Fruit fly (Drosophila melanogaster) whole organism, prepupa: ENCODE measurements around the gene mew.
A peak's percentile ranks its signal among the peaks of the same experiment; 100 is the strongest.

Experiments
- Blimp-1 ChIP-seq: fragments of 200-800 bp; sonication (Bioruptor generic); optimal IDR thresholded peaks from 3 replicates; lab custom pipeline; 2017; ENCODE audit warnings: missing biosample characterization, missing genetic modification characterization, mild to moderate bottlenecking, moderate library complexity, missing genetic modification reagents
- CG10669 ChIP-seq: fragments of 200-800 bp; sonication (Bioruptor generic); optimal IDR thresholded peaks from 3 replicates; lab custom pipeline; 2018; ENCODE audit warnings: missing biosample characterization, mild to moderate bottlenecking, missing genetic modification characterization, moderate library complexity
- CG11294 ChIP-seq: fragments of 200-800 bp; sonication (Bioruptor generic); IDR thresholded peaks from 2 replicates; pipeline ENCODE4 v1.3.6; 2022; ENCODE audit warnings: missing biosample characterization, missing genetic modification characterization
- CG11762 ChIP-seq: fragments of 200-800 bp; sonication (Bioruptor generic); optimal IDR thresholded peaks from 3 replicates; lab custom pipeline; 2016; ENCODE audit warnings: missing biosample characterization, missing genetic modification characterization; ENCODE audit not compliant: insufficient read depth
- CG11902 ChIP-seq: fragments of 200-800 bp; sonication (Bioruptor generic); optimal IDR thresholded peaks from 3 replicates; lab custom pipeline; 2016; ENCODE audit warnings: missing biosample characterization, missing genetic modification characterization
- CG15336 ChIP-seq: fragments of 200-800 bp; sonication (Bioruptor generic); IDR thresholded peaks from 2 replicates; pipeline ENCODE4 v1.3.6; 2022; ENCODE audit warnings: missing biosample characterization, missing genetic modification characterization
- CG1621 ChIP-seq: fragments of 200-800 bp; sonication (Bioruptor generic); optimal IDR thresholded peaks from 3 replicates; lab custom pipeline; 2018; ENCODE audit warnings: missing biosample characterization, mild to moderate bottlenecking, missing genetic modification characterization
- CG16779 ChIP-seq: fragments of 200-800 bp; sonication (Bioruptor generic); optimal IDR thresholded peaks from 3 replicates; lab custom pipeline; 2017; ENCODE audit warnings: missing biosample characterization, mild to moderate bottlenecking, missing genetic modification characterization
- CG3032 ChIP-seq: fragments of 200-800 bp; optimal IDR thresholded peaks from 2 replicates; lab custom pipeline; 2019; ENCODE audit warnings: missing biosample characterization, mild to moderate bottlenecking, missing genetic modification characterization, moderate library complexity
- CG32006 ChIP-seq: fragments of 200-800 bp; sonication (Bioruptor generic); optimal IDR thresholded peaks from 3 replicates; lab custom pipeline; 2017; ENCODE audit warnings: missing biosample characterization, mild to moderate bottlenecking, missing genetic modification characterization
- CG34406 ChIP-seq: fragments of 200-800 bp; sonication (Bioruptor generic); optimal IDR thresholded peaks from 3 replicates; lab custom pipeline; 2016; ENCODE audit warnings: missing biosample characterization, missing genetic modification characterization
- CG6163 ChIP-seq: fragments of 200-800 bp; sonication (Bioruptor generic); IDR thresholded peaks from 3 replicates; pipeline ENCODE4 v1.3.6; 2022; ENCODE audit warnings: missing biosample characterization, missing genetic modification characterization
- CG6276 ChIP-seq: fragments of 200-800 bp; sonication (Bioruptor generic); optimal IDR thresholded peaks from 2 replicates; lab custom pipeline; 2017; ENCODE audit warnings: missing biosample characterization, mild to moderate bottlenecking, missing genetic modification characterization
- CG6792 ChIP-seq: fragments of 200-800 bp; sonication (Bioruptor generic); optimal IDR thresholded peaks from 3 replicates; lab custom pipeline; 2016; ENCODE audit warnings: missing biosample characterization, missing genetic modification characterization
- CG6808 ChIP-seq: fragments of 200-800 bp; sonication (Bioruptor generic); optimal IDR thresholded peaks from 3 replicates; lab custom pipeline; 2017; ENCODE audit warnings: missing biosample characterization, missing genetic modification characterization, mild to moderate bottlenecking, moderate library complexity, missing genetic modification reagents
- CG6854 ChIP-seq: fragments of 200-800 bp; sonication (Bioruptor generic); optimal IDR thresholded peaks from 2 replicates; lab custom pipeline; 2017; ENCODE audit warnings: missing biosample characterization, mild to moderate bottlenecking, missing genetic modification characterization
- CG7368 ChIP-seq: fragments of 200-800 bp; sonication (Bioruptor generic); optimal IDR thresholded peaks from 3 replicates; lab custom pipeline; 2016; ENCODE audit warnings: missing biosample characterization, missing genetic modification characterization
- CG8119 ChIP-seq: fragments of 200-800 bp; sonication (Bioruptor generic); IDR thresholded peaks from 3 replicates; pipeline ENCODE4 v1.3.6; 2022; ENCODE audit warnings: missing biosample characterization, missing genetic modification characterization
- CG8319 ChIP-seq: fragments of 200-800 bp; sonication (Bioruptor generic); optimal IDR thresholded peaks from 3 replicates; lab custom pipeline; 2016; ENCODE audit warnings: missing biosample characterization, missing genetic modification characterization
- CG8632 ChIP-seq: fragments of 200-800 bp; sonication (Bioruptor generic); optimal IDR thresholded peaks from 3 replicates; lab custom pipeline; 2016; ENCODE audit warnings: missing biosample characterization, missing genetic modification characterization
- CG9139 ChIP-seq: fragments of 200-800 bp; sonication (Bioruptor generic); optimal IDR thresholded peaks from 3 replicates; lab custom pipeline; 2017; ENCODE audit warnings: missing biosample characterization, mild to moderate bottlenecking, missing genetic modification characterization
- Eip78C ChIP-seq: fragments of 200-800 bp; sonication (Bioruptor generic); peaks from one replicate; lab custom pipeline; 2016; ENCODE audit warnings: missing biosample characterization, missing genetic modification characterization
- Eip93F ChIP-seq: fragments of 200-800 bp; sonication (Bioruptor generic); optimal IDR thresholded peaks from 2 replicates; lab custom pipeline; 2016; ENCODE audit warnings: missing biosample characterization, mild to moderate bottlenecking, missing genetic modification characterization
- Ets21C ChIP-seq: fragments of 200-800 bp; sonication (Bioruptor generic); optimal IDR thresholded peaks from 3 replicates; lab custom pipeline; 2016; ENCODE audit warnings: missing biosample characterization, missing genetic modification characterization
- Ets96B ChIP-seq: fragments of 200-800 bp; optimal IDR thresholded peaks from 2 replicates; lab custom pipeline; 2019; ENCODE audit warnings: missing biosample characterization, mild to moderate bottlenecking, missing genetic modification characterization, moderate library complexity
- Gug ChIP-seq: fragments of 200-800 bp; sonication (Bioruptor generic); IDR thresholded peaks from 2 replicates; pipeline ENCODE4 v1.3.6; 2022; ENCODE audit warnings: missing biosample characterization, missing genetic modification characterization
- Hr38 ChIP-seq: sonication (Bioruptor generic); optimal IDR thresholded peaks from 2 replicates; lab custom pipeline; 2016; ENCODE audit warnings: missing biosample characterization, missing genetic modification characterization
- Hr39 ChIP-seq: fragments of 200-800 bp; sonication (Bioruptor generic); optimal IDR thresholded peaks from 2 replicates; lab custom pipeline; 2016; ENCODE audit warnings: missing biosample characterization, missing genetic modification characterization
- Hr4 ChIP-seq: fragments of 200-800 bp; sonication (Bioruptor generic); optimal IDR thresholded peaks from 3 replicates; lab custom pipeline; 2016; ENCODE audit warnings: missing biosample characterization, missing genetic modification characterization
- Lpt ChIP-seq: fragments of 200-800 bp; sonication (Bioruptor generic); optimal IDR thresholded peaks from 3 replicates; lab custom pipeline; 2016; ENCODE audit warnings: missing biosample characterization, missing genetic modification characterization
- Met ChIP-seq: fragments of 200-800 bp; sonication (Bioruptor generic); optimal IDR thresholded peaks from 3 replicates; lab custom pipeline; 2016; ENCODE audit warnings: missing biosample characterization, missing genetic modification characterization
- OdsH ChIP-seq: fragments of 200-800 bp; sonication (Bioruptor generic); optimal IDR thresholded peaks from 3 replicates; lab custom pipeline; 2016; ENCODE audit warnings: missing biosample characterization, missing genetic modification characterization
- Smox ChIP-seq: fragments of 200-800 bp; sonication (Bioruptor generic); optimal IDR thresholded peaks from 3 replicates; lab custom pipeline; 2016; ENCODE audit warnings: missing biosample characterization, missing genetic modification characterization
- Sox14 ChIP-seq: fragments of 200-800 bp; sonication (Bioruptor generic); optimal IDR thresholded peaks from 3 replicates; lab custom pipeline; 2016; ENCODE audit warnings: missing biosample characterization, missing genetic modification characterization
- achi ChIP-seq: fragments of 200-800 bp; sonication (Bioruptor generic); optimal IDR thresholded peaks from 3 replicates; lab custom pipeline; 2016; ENCODE audit warnings: missing biosample characterization, missing genetic modification characterization
- acj6 ChIP-seq: fragments of 200-800 bp; sonication (Bioruptor generic); optimal IDR thresholded peaks from 3 replicates; lab custom pipeline; 2016; ENCODE audit warnings: missing biosample characterization, missing genetic modification characterization
- cyc ChIP-seq: fragments of 200-800 bp; sonication (Bioruptor generic); optimal IDR thresholded peaks from 3 replicates; lab custom pipeline; 2016; ENCODE audit warnings: missing biosample characterization, missing genetic modification characterization
- dac ChIP-seq: fragments of 200-800 bp; sonication (Bioruptor generic); optimal IDR thresholded peaks from 2 replicates; lab custom pipeline; 2017; ENCODE audit warnings: missing biosample characterization, mild to moderate bottlenecking, missing genetic modification characterization
- dsx ChIP-seq: fragments of 200-800 bp; optimal IDR thresholded peaks from 3 replicates; lab custom pipeline; 2019; ENCODE audit warnings: missing biosample characterization, mild to moderate bottlenecking, missing genetic modification characterization, moderate library complexity; ENCODE audit not compliant: poor library complexity, severe bottlenecking
- eg ChIP-seq: fragments of 200-800 bp; sonication (Bioruptor generic); IDR thresholded peaks from 3 replicates; pipeline ENCODE4 v1.3.6; 2022; ENCODE audit warnings: missing biosample characterization, missing genetic modification characterization
- fkh ChIP-seq: fragments of 200-800 bp; sonication (Bioruptor generic); optimal IDR thresholded peaks from 3 replicates; lab custom pipeline; 2017; ENCODE audit warnings: missing biosample characterization, mild to moderate bottlenecking, missing genetic modification characterization, moderate library complexity
- lz ChIP-seq: fragments of 200-800 bp; sonication (Bioruptor generic); optimal IDR thresholded peaks from 3 replicates; lab custom pipeline; 2016; ENCODE audit warnings: missing biosample characterization, missing genetic modification characterization
- net ChIP-seq: fragments of 200-800 bp; sonication (Bioruptor generic); optimal IDR thresholded peaks from 3 replicates; lab custom pipeline; 2016; ENCODE audit warnings: missing biosample characterization, missing genetic modification characterization
- pdm3 ChIP-seq: fragments of 200-800 bp; sonication (Bioruptor generic); optimal IDR thresholded peaks from 3 replicates; lab custom pipeline; 2016; ENCODE audit warnings: missing biosample characterization, missing genetic modification characterization
- salr ChIP-seq, 2 experiments: fragments of 200-800 bp; sonication (Bioruptor generic); optimal IDR thresholded peaks; 3 replicates each; lab custom pipeline; 2016 to 2018; ENCODE audit warnings: missing biosample characterization in 2 of 2, missing genetic modification characterization in 2 of 2, mild to moderate bottlenecking in 1 of 2
- spab ChIP-seq: fragments of 200-800 bp; sonication (Bioruptor generic); optimal IDR thresholded peaks from 2 replicates; lab custom pipeline; 2017; ENCODE audit warnings: missing biosample characterization, mild to moderate bottlenecking, missing genetic modification characterization, missing genetic modification reagents
- ss ChIP-seq, 2 experiments: fragments of 200-800 bp; sonication (Bioruptor generic); optimal IDR thresholded peaks; 2 replicates in 1 of 2; 3 replicates in 1 of 2; lab custom pipeline; 2017 to 2018; ENCODE audit warnings: mild to moderate bottlenecking in 2 of 2, missing biosample characterization in 2 of 2, missing genetic modification characterization in 2 of 2, moderate library complexity in 1 of 2
- svp ChIP-seq: fragments of 200-800 bp; sonication (Bioruptor generic); peaks from one replicate; lab custom pipeline; 2016; ENCODE audit warnings: missing biosample characterization, missing genetic modification characterization
- topi ChIP-seq: fragments of 200-800 bp; sonication (Bioruptor generic); optimal IDR thresholded peaks from 3 replicates; lab custom pipeline; 2016; ENCODE audit warnings: missing biosample characterization, missing genetic modification characterization
- vri ChIP-seq: fragments of 200-800 bp; sonication (Bioruptor generic); optimal IDR thresholded peaks from 3 replicates; lab custom pipeline; 2016; ENCODE audit warnings: missing biosample characterization, mild to moderate bottlenecking, missing genetic modification characterization

The mew gene

DNA sequence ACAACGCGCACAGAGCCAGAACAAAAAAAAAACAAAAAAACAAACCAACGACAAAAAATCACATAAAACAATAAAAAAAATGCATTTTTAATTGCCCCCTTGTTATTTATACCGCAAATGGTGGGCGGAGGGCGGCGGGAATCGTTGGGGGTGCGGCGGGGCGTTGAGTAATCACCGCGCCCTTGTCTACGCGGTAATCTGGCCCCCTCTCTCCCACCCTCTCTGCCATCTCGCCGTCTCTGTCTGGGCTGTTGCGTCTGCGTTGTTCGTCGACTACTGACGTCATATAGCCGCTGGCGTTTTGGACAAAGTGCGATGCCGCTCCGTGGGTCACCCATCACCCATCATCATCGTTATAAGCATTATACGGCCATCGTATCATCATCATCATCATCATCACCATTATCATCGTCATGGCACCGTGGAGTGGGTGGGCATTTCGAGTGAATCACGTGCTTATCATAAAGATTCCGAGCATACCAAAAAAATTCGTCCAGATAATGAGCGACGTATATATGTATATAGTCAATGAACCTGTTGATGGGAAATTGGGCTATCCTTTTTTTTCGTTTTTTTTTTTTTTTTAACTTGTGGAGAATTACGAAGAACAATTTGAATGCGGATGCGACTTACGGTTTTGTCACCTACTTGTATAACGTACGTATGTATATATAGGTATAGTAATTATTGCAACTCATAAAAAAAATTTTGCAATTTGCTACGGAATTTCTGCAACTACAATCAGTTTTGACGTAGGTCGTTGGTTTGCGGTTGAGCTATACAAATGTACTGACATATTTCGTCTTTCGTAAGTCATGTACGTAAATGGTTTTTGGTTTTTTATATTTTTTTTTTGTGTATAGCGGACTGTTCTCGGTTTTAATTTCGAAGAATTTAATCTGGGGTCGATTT lies 44.6 kb upstream of the mew start:
- peak; percentile 44 for TF ChIP-seq CG1621 (tag; lab: Kevin White, UChicago)
- peak; percentile 66 for TF ChIP-seq CG6808 (GFP tag; lab: Kevin White, UChicago)
- TF ChIP-seq CG6163 (GFP tag; lab: Robert Waterston, UW): peak; percentile 61
- TF ChIP-seq Met (GFP tag; lab: Kevin White, UChicago): no peak
- TF ChIP-seq Eip93F: peak; percentile 5
- TF ChIP-seq pdm3 (GFP tag; lab: Kevin White, UChicago): no peak
- peak; percentile 60 for TF ChIP-seq CG3032 (tag; lab: Kevin White, UChicago)
- TF ChIP-seq CG6854 (GFP tag; lab: Kevin White, UChicago): peak; percentile 69
- peak; percentile 22 for TF ChIP-seq CG6792 (GFP tag; lab: Kevin White, UChicago)
- TF ChIP-seq Blimp-1 (GFP tag; lab: Kevin White, UChicago): peak; percentile 4
- TF ChIP-seq CG32006 (GFP tag; lab: Kevin White, UChicago): peak; percentile 24
- no peak for TF ChIP-seq Hr39
- TF ChIP-seq topi: no peak
- TF ChIP-seq svp (GFP tag; lab: Kevin White, UChicago): peak; percentile 93
- peak; percentile 55 for TF ChIP-seq CG8632 (GFP tag; lab: Kevin White, UChicago)
- TF ChIP-seq salr (GFP tag; optimal IDR thresholded peaks at IDR 0.05; lab: Kevin White, UChicago): peak in 1 of 2 experiments; percentile 11
- peak; percentile 66 to 78 for TF ChIP-seq ss (GFP tag; optimal IDR thresholded peaks at IDR 0.05; lab: Kevin White, UChicago)
- TF ChIP-seq lz: no peak
- TF ChIP-seq Ets21C (GFP tag; lab: Kevin White, UChicago): no peak
- peak; percentile 41; the same call in 1 of the 2 replicates for TF ChIP-seq CG15336 (GFP tag; lab: Robert Waterston, UW)
- TF ChIP-seq CG11294 (GFP tag; lab: Robert Waterston, UW): no peak
- TF ChIP-seq CG7368: no peak
- TF ChIP-seq Sox14 (GFP tag; lab: Kevin White, UChicago): no peak
- peak; percentile 62 for TF ChIP-seq CG8119 (GFP tag; lab: Robert Waterston, UW)
- peak; percentile 21 for TF ChIP-seq Lpt (GFP tag; lab: Kevin White, UChicago)
- TF ChIP-seq eg (GFP tag; lab: Robert Waterston, UW): peak; percentile 74
- no peak for TF ChIP-seq dsx
- TF ChIP-seq CG8319 (GFP tag; lab: Kevin White, UChicago): peak; percentile 10
- TF ChIP-seq net (GFP tag; lab: Kevin White, UChicago): peak; percentile 44
- TF ChIP-seq CG34406 (GFP tag; lab: Kevin White, UChicago): peak; percentile 27
- TF ChIP-seq fkh (GFP tag; lab: Kevin White, UChicago): peak; percentile 39
- no peak for TF ChIP-seq Hr4 (GFP tag; lab: Kevin White, UChicago)
- peak; percentile 6 for TF ChIP-seq acj6 (GFP tag; lab: Kevin White, UChicago)
- no peak for TF ChIP-seq CG11902 (GFP tag; lab: Kevin White, UChicago)
- peak; percentile 27 for TF ChIP-seq Ets96B (tag; lab: Kevin White, UChicago)
- TF ChIP-seq cyc (GFP tag; lab: Kevin White, UChicago): no peak
- no peak for TF ChIP-seq CG11762 (GFP tag; lab: Kevin White, UChicago)
- TF ChIP-seq CG16779: peak; percentile 62
- peak; percentile 33 for TF ChIP-seq spab (GFP tag; lab: Kevin White, UChicago)
- TF ChIP-seq OdsH (GFP tag; lab: Kevin White, UChicago): peak; percentile 2
- no peak for TF ChIP-seq Hr38
- TF ChIP-seq CG10669: peak; percentile 34
- TF ChIP-seq CG6276 (GFP tag; lab: Kevin White, UChicago): peak; percentile 69
- no peak for TF ChIP-seq Smox (GFP tag; lab: Kevin White, UChicago)
- peak; percentile 57 for TF ChIP-seq Gug (GFP tag; lab: Robert Waterston, UW)
- peak; percentile 80 for TF ChIP-seq vri
- TF ChIP-seq dac: no peak
- peak; percentile 64 for TF ChIP-seq Eip78C
- peak; percentile 19 for TF ChIP-seq achi (GFP tag; lab: Kevin White, UChicago)
- TF ChIP-seq CG9139 (GFP tag; lab: Kevin White, UChicago): peak; percentile 75
